Fruit fly (Drosophila melanogaster): ENCODE results near the gene ana1.

DNA sequence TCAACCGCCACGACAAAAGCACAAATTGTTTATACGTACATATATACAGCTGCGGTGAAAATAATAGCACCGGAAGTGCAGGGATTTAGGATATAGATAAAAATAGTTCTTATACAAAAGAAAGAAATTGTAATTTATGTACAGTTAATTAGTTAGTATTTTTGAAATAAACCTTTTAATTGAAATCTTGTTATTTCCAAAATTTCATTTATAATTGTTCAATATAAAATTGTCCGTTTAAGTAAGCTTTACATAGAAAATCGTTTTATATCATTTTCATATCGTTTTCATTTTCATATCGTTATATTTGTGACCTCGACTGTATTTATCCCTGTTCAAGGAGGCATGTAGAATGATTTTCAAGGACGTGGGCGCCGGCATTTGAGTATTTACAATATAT lies 43.7 kb downstream of the ana1 start:
- TF ChIP-seq Mnt (GFP tag; optimal IDR thresholded peaks at IDR 0.05) (no peak), CG7045 (GFP tag; optimal IDR thresholded peaks at IDR 0.05) (peak; percentile 82), CG1620 (GFP tag; optimal IDR thresholded peaks at IDR 0.05) (no peak), cic (GFP tag; optimal IDR thresholded peaks at IDR 0.05) (no peak), CG14711 (tag; optimal IDR thresholded peaks at IDR 0.05) (peak; percentile 38), CG33017 (tag; optimal IDR thresholded peaks at IDR 0.05) (peak; percentile 61), Clk (GFP tag; optimal IDR thresholded peaks at IDR 0.05) (no peak), kay (GFP tag; ENCODE audit: borderline replicate concordance) (no peak), CG7101 (tag; optimal IDR thresholded peaks at IDR 0.05) (peak; percentile 54), Crg-1 (GFP tag; optimal IDR thresholded peaks at IDR 0.05) (no peak)

Measured in whole organism, adult.